Worm (Caenorhabditis elegans) whole organism, late embryonic: Measurements from ENCODE around the gene Y54G2A.16.

Experiments used
- C08G9.2 ChIP-seq: sonication (generic microtip); optimal IDR thresholded peaks from 2 replicates; lab custom pipeline; 2016; ENCODE audit warnings: mild to moderate bottlenecking, missing genetic modification characterization, moderate library complexity, missing compliant biosample characterization
- K09A11.1 ChIP-seq: sonication (generic microtip); optimal IDR thresholded peaks from 2 replicates; lab custom pipeline; 2017; ENCODE audit warnings: antibody characterized with exemption, mild to moderate bottlenecking, missing genetic modification characterization, missing compliant biosample characterization; ENCODE audit not compliant: insufficient read depth
- ahr-1 ChIP-seq: sonication (generic microtip); optimal IDR thresholded peaks from 2 replicates; lab custom pipeline; 2016; ENCODE audit warnings: missing genetic modification characterization, missing compliant biosample characterization
- ceh-24 ChIP-seq: sonication (generic microtip); optimal IDR thresholded peaks from 2 replicates; lab custom pipeline; 2016; ENCODE audit warnings: mild to moderate bottlenecking, missing genetic modification characterization, missing compliant biosample characterization
- ceh-30 ChIP-seq: fragments of 150-350 bp; optimal IDR thresholded peaks from 2 replicates; lab custom pipeline; 2014; ENCODE audit warnings: missing biosample characterization, missing genetic modification characterization
- ceh-48 ChIP-seq: sonication (generic microtip); optimal IDR thresholded peaks from 2 replicates; lab custom pipeline; 2016; ENCODE audit warnings: missing genetic modification characterization, inconsistent platforms, missing compliant biosample characterization
- ceh-6 ChIP-seq: fragments of 200-800 bp; sonication (Bioruptor generic); optimal IDR thresholded peaks from 2 replicates; lab custom pipeline; 2018; ENCODE audit warnings: mild to moderate bottlenecking, missing genetic modification characterization, missing compliant biosample characterization
- ceh-9 ChIP-seq: sonication (generic microtip); optimal IDR thresholded peaks from 2 replicates; lab custom pipeline; 2016; ENCODE audit warnings: mild to moderate bottlenecking, missing genetic modification characterization, inconsistent platforms, missing compliant biosample characterization
- dmd-4 ChIP-seq: sonication (generic microtip); optimal IDR thresholded peaks from 2 replicates; lab custom pipeline; 2016; ENCODE audit warnings: borderline replicate concordance, missing genetic modification characterization, missing compliant biosample characterization
- elt-4 ChIP-seq: sonication (generic microtip); optimal IDR thresholded peaks from 2 replicates; lab custom pipeline; 2016; ENCODE audit warnings: missing genetic modification characterization, missing compliant biosample characterization
- ets-4 ChIP-seq: sonication (generic microtip); optimal IDR thresholded peaks from 2 replicates; lab custom pipeline; 2016; ENCODE audit warnings: missing genetic modification characterization, missing compliant biosample characterization
- eyg-1 ChIP-seq: sonication (generic microtip); optimal IDR thresholded peaks from 2 replicates; lab custom pipeline; 2016; ENCODE audit warnings: missing genotype, missing genetic modification characterization, missing compliant biosample characterization
- fkh-10 ChIP-seq: fragments of 150-350 bp; optimal IDR thresholded peaks from 2 replicates; lab custom pipeline; 2014; ENCODE audit warnings: missing biosample characterization, missing genetic modification reagents, missing genetic modification characterization
- gmeb-2 ChIP-seq: sonication (generic microtip); optimal IDR thresholded peaks from 2 replicates; lab custom pipeline; 2016; ENCODE audit warnings: missing genetic modification characterization, inconsistent platforms, missing compliant biosample characterization
- hlh-13 ChIP-seq: fragments of 200-800 bp; sonication (Bioruptor generic); optimal IDR thresholded peaks from 2 replicates; lab custom pipeline; 2018; ENCODE audit warnings: mild to moderate bottlenecking, missing genetic modification characterization, missing compliant biosample characterization
- hlh-30 ChIP-seq: sonication (generic microtip); optimal IDR thresholded peaks from 2 replicates; lab custom pipeline; 2017; ENCODE audit warnings: antibody characterized with exemption, missing genetic modification characterization, missing compliant biosample characterization; ENCODE audit not compliant: insufficient read depth
- hlh-8 ChIP-seq: sonication (generic microtip); optimal IDR thresholded peaks from 2 replicates; lab custom pipeline; 2016; ENCODE audit warnings: missing genotype, missing genetic modification characterization, missing compliant biosample characterization
- lim-6 ChIP-seq: sonication (generic microtip); optimal IDR thresholded peaks from 2 replicates; lab custom pipeline; 2016; ENCODE audit warnings: missing genetic modification characterization, missing compliant biosample characterization
- madf-2 ChIP-seq: sonication (generic microtip); optimal IDR thresholded peaks from 2 replicates; lab custom pipeline; 2017; ENCODE audit warnings: missing genetic modification characterization, missing compliant biosample characterization
- nfya-1 ChIP-seq: sonication (generic microtip); optimal IDR thresholded peaks from 2 replicates; lab custom pipeline; 2017; ENCODE audit warnings: missing genetic modification characterization, mild to moderate bottlenecking, missing compliant biosample characterization, antibody characterized with exemption, moderate library complexity
- odd-2 ChIP-seq: sonication (generic microtip); optimal IDR thresholded peaks from 2 replicates; lab custom pipeline; 2017; ENCODE audit warnings: antibody characterized with exemption, mild to moderate bottlenecking, missing genetic modification characterization, missing compliant biosample characterization
- pha-2 ChIP-seq: sonication (generic microtip); optimal IDR thresholded peaks from 2 replicates; lab custom pipeline; 2017; ENCODE audit warnings: mild to moderate bottlenecking, missing genetic modification characterization, missing compliant biosample characterization
- pha-4 ChIP-seq: fragments of 150-350 bp; optimal IDR thresholded peaks from 2 replicates; lab custom pipeline; 2018; ENCODE audit warnings: missing biosample characterization, missing genetic modification reagents, missing genetic modification characterization
- pros-1 ChIP-seq: fragments of 150-350 bp; optimal IDR thresholded peaks from 2 replicates; lab custom pipeline; 2014; ENCODE audit warnings: missing biosample characterization, missing genetic modification reagents, missing genetic modification characterization
- ref-2 ChIP-seq: sonication (generic microtip); optimal IDR thresholded peaks from 2 replicates; lab custom pipeline; 2016; ENCODE audit warnings: missing genetic modification characterization, missing compliant biosample characterization
- rnt-1 ChIP-seq: sonication (generic microtip); optimal IDR thresholded peaks from 2 replicates; lab custom pipeline; 2016; ENCODE audit warnings: missing genetic modification characterization, missing compliant biosample characterization
- sox-2 ChIP-seq: fragments of 200-800 bp; sonication (Bioruptor generic); IDR thresholded peaks from 2 replicates; pipeline ENCODE4 v1.3.6; 2022; ENCODE audit warnings: missing genetic modification reagents, missing genetic modification characterization, missing compliant biosample characterization
- unc-42 ChIP-seq: sonication (generic microtip); optimal IDR thresholded peaks from 2 replicates; lab custom pipeline; 2016; ENCODE audit warnings: missing genotype, missing genetic modification characterization, missing compliant biosample characterization
- unc-55 ChIP-seq: sonication (generic microtip); optimal IDR thresholded peaks from 2 replicates; lab custom pipeline; 2017; ENCODE audit warnings: missing biosample characterization, missing genetic modification reagents, missing genetic modification characterization
- zip-5 ChIP-seq: sonication (generic microtip); optimal IDR thresholded peaks from 2 replicates; lab custom pipeline; 2016; ENCODE audit warnings: missing genetic modification characterization, missing compliant biosample characterization
- ztf-16 ChIP-seq: sonication (generic microtip); optimal IDR thresholded peaks from 2 replicates; lab custom pipeline; 2017; ENCODE audit warnings: missing genetic modification characterization, missing compliant biosample characterization

The Y54G2A.16 gene

ce11 chrIV:2892395-2892786, 27.7 kb upstream of the Y54G2A.16 start, which contains the start of gene Y54G2A.18:
Gene Y54G2A.18 (minus strand): TSS chrIV:2892495.
- no peak for TF ChIP-seq hlh-13 (GFP tag; lab: Kevin White, UChicago)
- no peak for TF ChIP-seq hlh-30 (tag; lab: Kevin White, UChicago)
- TF ChIP-seq ztf-16 (tag; lab: Kevin White, UChicago), result no peak
- no peak for TF ChIP-seq pros-1 (tag; lab: Kevin White, UChicago)
- TF ChIP-seq fkh-10 (GFP tag; lab: Kevin White, UChicago), result no peak
- TF ChIP-seq dmd-4 (tag; lab: Kevin White, UChicago), result no peak
- no peak for TF ChIP-seq sox-2 (GFP tag; lab: Robert Waterston, UW)
- TF ChIP-seq ceh-24 (tag; lab: Kevin White, UChicago), result no peak
- no peak for TF ChIP-seq nfya-1
- TF ChIP-seq ahr-1 (tag; lab: Kevin White, UChicago), result no peak
- TF ChIP-seq eyg-1 (tag; lab: Kevin White, UChicago), result no peak
- TF ChIP-seq K09A11.1, result no peak
- no peak for TF ChIP-seq zip-5 (tag; lab: Kevin White, UChicago)
- no peak for TF ChIP-seq rnt-1
- TF ChIP-seq lim-6 (tag; lab: Kevin White, UChicago), result no peak
- TF ChIP-seq C08G9.2 (tag; lab: Kevin White, UChicago), result no peak

DNA sequence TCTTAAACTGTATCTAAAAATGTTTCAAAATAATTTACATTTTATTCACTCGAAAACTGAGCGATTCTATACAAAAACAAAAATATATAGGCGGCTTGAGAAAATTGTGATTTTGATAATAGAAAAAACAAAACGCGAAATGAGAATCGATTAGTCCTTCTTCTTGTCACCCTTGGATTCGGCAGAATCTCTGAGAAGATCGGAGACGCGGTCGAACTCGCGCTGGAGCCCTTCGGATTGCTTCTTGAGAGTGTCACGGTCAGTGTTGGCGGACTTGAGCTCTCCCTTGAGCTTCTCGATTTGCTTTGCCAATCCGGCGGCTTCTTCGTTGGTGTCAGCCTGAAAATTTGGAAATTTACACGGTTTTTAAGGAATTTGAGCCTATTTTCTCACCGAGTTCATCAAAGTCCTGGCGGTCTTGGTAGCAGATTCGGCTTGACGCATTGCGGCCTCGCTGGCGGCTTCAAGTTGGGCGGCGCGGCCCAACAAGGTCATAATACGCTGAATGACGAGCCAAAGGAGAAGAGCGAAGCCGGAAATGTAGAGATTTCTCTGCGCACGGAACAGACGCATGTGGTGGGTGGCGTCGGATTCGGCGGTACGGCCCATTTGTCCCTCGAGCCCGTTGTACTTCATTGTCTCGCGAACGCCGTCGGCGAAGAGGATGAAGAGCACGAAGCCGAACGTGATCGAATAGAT, 27.0 kb upstream of the Y54G2A.16 start:
- TF ChIP-seq dmd-4 (tag; lab: Kevin White, UChicago) (peak; percentile 47), ref-2 (tag; lab: Kevin White, UChicago) (peak; percentile 42), unc-55 (GFP tag; lab: Kevin White, UChicago) (no peak)

DNA sequence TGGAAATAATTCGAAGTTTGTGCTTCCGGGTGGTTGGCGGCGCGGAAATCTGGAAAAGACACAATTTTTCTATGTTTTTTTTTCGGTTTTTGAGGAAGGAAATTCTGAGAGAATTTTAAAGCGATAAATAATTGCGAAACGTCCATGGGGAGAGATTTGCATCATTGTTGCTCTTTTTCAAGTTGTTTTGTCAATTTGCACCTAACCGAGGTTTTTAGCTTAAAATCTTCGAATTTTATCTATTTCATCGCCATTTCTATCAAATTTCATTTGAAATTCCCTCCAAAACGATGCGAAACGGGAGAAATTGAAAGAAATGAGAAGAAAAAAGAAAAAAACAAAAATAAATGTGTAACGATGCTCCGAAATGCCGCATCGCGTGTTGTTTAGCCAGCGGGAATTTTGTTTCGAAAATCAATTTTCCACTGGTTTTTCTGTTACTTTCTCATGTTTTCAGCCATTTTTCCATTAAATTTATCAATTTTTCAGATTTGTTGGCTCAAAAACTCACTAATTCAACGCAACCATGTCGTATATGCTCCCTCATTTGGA, 25.8 kb upstream of the Y54G2A.16 start, which contains the start of the genes nprt-1 and dib-1:
Gene nprt-1 (minus strand): TSS at position 51 of the 552 bp plus-strand sequence.
Gene dib-1 (plus strand): TSS at position 482 of the 552 bp plus-strand sequence.
- TF ChIP-seq ceh-48 (peak; percentile 11), madf-2 (tag; lab: Kevin White, UChicago) (no peak), ceh-30 (tag; lab: Kevin White, UChicago) (no peak), elt-4 (tag; lab: Kevin White, UChicago) (no peak), pha-2 (tag; lab: Kevin White, UChicago) (no peak), nfya-1 (peak; percentile 52), unc-42 (tag; lab: Kevin White, UChicago) (peak; percentile 31), ets-4 (tag; lab: Kevin White, UChicago) (no peak), lim-6 (tag; lab: Kevin White, UChicago) (no peak), hlh-8 (tag; lab: Kevin White, UChicago) (no peak), ceh-6 (GFP tag; lab: Kevin White, UChicago) (no peak), gmeb-2 (no peak), odd-2 (no peak), zip-5 (tag; lab: Kevin White, UChicago) (no peak), ceh-9 (tag; lab: Kevin White, UChicago) (no peak), pha-4 (tag; lab: Kevin White, UChicago) (no peak), pros-1 (tag; lab: Kevin White, UChicago) (no peak)

DNA sequence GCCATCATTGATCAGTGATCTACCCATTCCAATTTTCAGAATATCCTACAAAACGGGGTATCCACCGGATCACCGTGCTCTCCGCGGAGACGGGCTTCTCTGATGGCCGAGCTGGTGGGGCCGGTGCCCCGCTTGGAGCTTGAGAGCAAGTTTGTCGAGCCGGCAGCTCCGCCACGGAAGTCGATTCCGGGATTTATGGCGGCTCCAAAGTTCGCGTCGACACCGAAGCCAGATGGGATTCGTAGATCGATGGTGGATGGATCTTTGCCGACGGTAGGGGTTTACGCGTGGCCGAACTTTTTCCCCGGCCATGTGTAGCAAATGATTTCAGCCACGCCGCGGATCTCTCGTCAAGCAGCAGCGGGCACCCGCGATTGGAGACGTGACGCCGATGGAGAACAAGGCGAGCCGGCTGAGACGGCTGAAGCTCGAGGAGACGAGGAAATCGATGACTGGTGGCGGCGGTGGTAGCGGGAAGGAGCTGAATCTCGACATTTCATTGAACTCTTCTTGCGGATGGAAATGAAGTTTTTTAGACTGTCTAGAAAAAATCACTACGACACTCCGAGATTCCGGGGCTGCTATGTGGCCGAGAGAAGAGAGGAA, 24.0 kb upstream of the Y54G2A.16 start:
- no peak for TF ChIP-seq ceh-30 (tag; lab: Kevin White, UChicago)
- peak; percentile 7 for TF ChIP-seq ref-2 (tag; lab: Kevin White, UChicago)
